Worm (Caenorhabditis elegans) whole organism, L3 larva: ENCODE results near the gene C36C5.4.

Experiments
- ama-1 ChIP-seq: fragments of 150-350 bp; optimal IDR thresholded peaks from 2 replicates; lab custom pipeline; 2018
- egl-5 ChIP-seq: fragments of 150-350 bp; optimal IDR thresholded peaks from 2 replicates; lab custom pipeline; 2017; ENCODE audit warnings: missing biosample characterization, missing genetic modification reagents, missing genetic modification characterization, inconsistent platforms
- fkh-10 ChIP-seq: sonication (generic microtip); optimal IDR thresholded peaks from 2 replicates; lab custom pipeline; 2017; ENCODE audit warnings: missing biosample characterization, missing genetic modification reagents, missing genetic modification characterization
- fkh-2 ChIP-seq: fragments of 150-350 bp; optimal IDR thresholded peaks from 2 replicates; lab custom pipeline; 2014; ENCODE audit warnings: missing biosample characterization, missing genetic modification reagents, missing genetic modification characterization
- nhr-237 ChIP-seq: fragments of 150-350 bp; optimal IDR thresholded peaks from 2 replicates; lab custom pipeline; 2014; ENCODE audit warnings: missing biosample characterization, missing genetic modification characterization
- nhr-28 ChIP-seq: fragments of 150-350 bp; optimal IDR thresholded peaks from 2 replicates; lab custom pipeline; 2014; ENCODE audit warnings: missing biosample characterization, missing genetic modification characterization
- nhr-76 ChIP-seq: fragments of 150-350 bp; sonication (generic microtip); optimal IDR thresholded peaks from 5 replicates; lab custom pipeline; 2014; ENCODE audit warnings: missing biosample characterization, missing genetic modification characterization
- ztf-11 ChIP-seq: fragments of 150-350 bp; optimal IDR thresholded peaks from 2 replicates; lab custom pipeline; 2014; ENCODE audit warnings: missing biosample characterization, missing genetic modification characterization

ce11 chrV:3146932-3147331 lies 19.4 kb upstream of the C36C5.4 start, which contains the start of gene srab-11:
- TF ChIP-seq egl-5 (tag; lab: Kevin White, UChicago), result no peak
- no peak for TF ChIP-seq ztf-11 (tag; lab: Kevin White, UChicago)
- no peak for TF ChIP-seq fkh-10
- TF ChIP-seq fkh-2 (tag; lab: Kevin White, UChicago), result no peak
- TF ChIP-seq nhr-76, result no peak
- TF ChIP-seq ama-1, result no peak
- no peak for TF ChIP-seq nhr-28
- TF ChIP-seq nhr-237, result no peak
